Worm (Caenorhabditis elegans) whole organism, late embryonic: ENCODE results near the gene nhx-5.

Source experiments
- C08G9.2 ChIP-seq: sonication (generic microtip); optimal IDR thresholded peaks from 2 replicates; lab custom pipeline; 2016; ENCODE audit warnings: mild to moderate bottlenecking, missing genetic modification characterization, moderate library complexity, missing compliant biosample characterization
- F13H6.1 ChIP-seq: sonication (generic microtip); optimal IDR thresholded peaks from 2 replicates; lab custom pipeline; 2016; ENCODE audit warnings: missing genetic modification characterization, missing compliant biosample characterization
- K02D7.2 ChIP-seq: sonication (generic microtip); optimal IDR thresholded peaks from 2 replicates; lab custom pipeline; 2017; ENCODE audit warnings: mild to moderate bottlenecking, missing genetic modification characterization, missing compliant biosample characterization
- ahr-1 ChIP-seq: sonication (generic microtip); optimal IDR thresholded peaks from 2 replicates; lab custom pipeline; 2016; ENCODE audit warnings: missing genetic modification characterization, missing compliant biosample characterization
- ceh-14 ChIP-seq: sonication (generic microtip); optimal IDR thresholded peaks from 2 replicates; lab custom pipeline; 2016; ENCODE audit warnings: missing genotype, missing genetic modification characterization, missing compliant biosample characterization
- ceh-19 ChIP-seq: fragments of 200-800 bp; sonication (Bioruptor generic); optimal IDR thresholded peaks from 2 replicates; lab custom pipeline; 2018; ENCODE audit warnings: mild to moderate bottlenecking, missing genetic modification characterization, missing compliant biosample characterization
- ceh-22 ChIP-seq: sonication (generic microtip); optimal IDR thresholded peaks from 2 replicates; lab custom pipeline; 2017; ENCODE audit warnings: missing biosample characterization, missing genetic modification characterization
- ceh-24 ChIP-seq: sonication (generic microtip); optimal IDR thresholded peaks from 2 replicates; lab custom pipeline; 2016; ENCODE audit warnings: mild to moderate bottlenecking, missing genetic modification characterization, missing compliant biosample characterization
- ceh-31 ChIP-seq: sonication (generic microtip); optimal IDR thresholded peaks from 2 replicates; lab custom pipeline; 2016; ENCODE audit warnings: missing genetic modification characterization, missing compliant biosample characterization
- ceh-34 ChIP-seq: sonication (generic microtip); optimal IDR thresholded peaks from 2 replicates; lab custom pipeline; 2016; ENCODE audit warnings: mild to moderate bottlenecking, missing genetic modification characterization, missing compliant biosample characterization
- ceh-45 ChIP-seq: fragments of 200-800 bp; sonication (Bioruptor generic); IDR thresholded peaks from 2 replicates; pipeline ENCODE4 v1.3.6; 2022; ENCODE audit warnings: missing genetic modification reagents, missing genetic modification characterization, missing compliant biosample characterization
- ceh-48 ChIP-seq: sonication (generic microtip); optimal IDR thresholded peaks from 2 replicates; lab custom pipeline; 2016; ENCODE audit warnings: missing genetic modification characterization, inconsistent platforms, missing compliant biosample characterization
- ceh-6 ChIP-seq: fragments of 200-800 bp; sonication (Bioruptor generic); optimal IDR thresholded peaks from 2 replicates; lab custom pipeline; 2018; ENCODE audit warnings: mild to moderate bottlenecking, missing genetic modification characterization, missing compliant biosample characterization
- che-1 ChIP-seq: sonication (generic microtip); optimal IDR thresholded peaks from 2 replicates; lab custom pipeline; 2016; ENCODE audit warnings: mild to moderate bottlenecking, missing genetic modification characterization, missing compliant biosample characterization
- elt-2 ChIP-seq: sonication (generic microtip); optimal IDR thresholded peaks from 2 replicates; lab custom pipeline; 2016; ENCODE audit warnings: missing genetic modification reagents, missing genetic modification characterization, missing compliant biosample characterization
- elt-4 ChIP-seq: sonication (generic microtip); optimal IDR thresholded peaks from 2 replicates; lab custom pipeline; 2016; ENCODE audit warnings: missing genetic modification characterization, missing compliant biosample characterization
- fax-1 ChIP-seq: sonication (generic microtip); optimal IDR thresholded peaks from 2 replicates; lab custom pipeline; 2016; ENCODE audit warnings: missing genotype, missing genetic modification characterization, missing compliant biosample characterization
- gmeb-2 ChIP-seq: sonication (generic microtip); optimal IDR thresholded peaks from 2 replicates; lab custom pipeline; 2016; ENCODE audit warnings: missing genetic modification characterization, inconsistent platforms, missing compliant biosample characterization
- hlh-15 ChIP-seq: sonication (generic microtip); optimal IDR thresholded peaks from 2 replicates; lab custom pipeline; 2016; ENCODE audit warnings: missing genetic modification characterization, missing compliant biosample characterization
- hlh-6 ChIP-seq: sonication (generic microtip); optimal IDR thresholded peaks from 2 replicates; lab custom pipeline; 2016; ENCODE audit warnings: missing genotype, missing genetic modification characterization, missing compliant biosample characterization
- lim-6 ChIP-seq: sonication (generic microtip); optimal IDR thresholded peaks from 2 replicates; lab custom pipeline; 2016; ENCODE audit warnings: missing genetic modification characterization, missing compliant biosample characterization
- mec-3 ChIP-seq: sonication (generic microtip); optimal IDR thresholded peaks from 2 replicates; lab custom pipeline; 2016; ENCODE audit warnings: borderline replicate concordance, missing genetic modification characterization, missing compliant biosample characterization
- nfya-1 ChIP-seq: sonication (generic microtip); optimal IDR thresholded peaks from 2 replicates; lab custom pipeline; 2017; ENCODE audit warnings: missing genetic modification characterization, mild to moderate bottlenecking, missing compliant biosample characterization, antibody characterized with exemption, moderate library complexity
- nhr-11 ChIP-seq: fragments of 150-350 bp; optimal IDR thresholded peaks from 2 replicates; lab custom pipeline; 2014; ENCODE audit warnings: missing biosample characterization, missing genetic modification characterization
- pat-9 ChIP-seq: fragments of 200-800 bp; sonication (Bioruptor generic); optimal IDR thresholded peaks from 2 replicates; lab custom pipeline; 2018; ENCODE audit warnings: mild to moderate bottlenecking, missing genetic modification characterization, moderate library complexity, missing compliant biosample characterization
- pha-2 ChIP-seq: sonication (generic microtip); optimal IDR thresholded peaks from 2 replicates; lab custom pipeline; 2017; ENCODE audit warnings: mild to moderate bottlenecking, missing genetic modification characterization, missing compliant biosample characterization
- sox-2 ChIP-seq: fragments of 200-800 bp; sonication (Bioruptor generic); IDR thresholded peaks from 2 replicates; pipeline ENCODE4 v1.3.6; 2022; ENCODE audit warnings: missing genetic modification reagents, missing genetic modification characterization, missing compliant biosample characterization
- sox-4 ChIP-seq: sonication (generic microtip); optimal IDR thresholded peaks from 2 replicates; lab custom pipeline; 2017; ENCODE audit warnings: mild to moderate bottlenecking, missing genetic modification characterization, inconsistent platforms, missing compliant biosample characterization
- tbx-2 ChIP-seq: sonication (generic microtip); optimal IDR thresholded peaks from 2 replicates; lab custom pipeline; 2016; ENCODE audit warnings: missing genetic modification characterization, missing compliant biosample characterization
- tbx-7 ChIP-seq: sonication (generic microtip); optimal IDR thresholded peaks from 2 replicates; lab custom pipeline; 2016; ENCODE audit warnings: missing genotype, missing genetic modification characterization, missing compliant biosample characterization
- ttx-3 ChIP-seq: sonication (generic microtip); optimal IDR thresholded peaks from 2 replicates; lab custom pipeline; 2016; ENCODE audit warnings: missing genetic modification reagents, missing genetic modification characterization, missing compliant biosample characterization
- unc-42 ChIP-seq: sonication (generic microtip); optimal IDR thresholded peaks from 2 replicates; lab custom pipeline; 2016; ENCODE audit warnings: missing genotype, missing genetic modification characterization, missing compliant biosample characterization
- ztf-16 ChIP-seq: sonication (generic microtip); optimal IDR thresholded peaks from 2 replicates; lab custom pipeline; 2017; ENCODE audit warnings: missing genetic modification characterization, missing compliant biosample characterization

Gene nhx-5

ce11 chrX:10555189-10555964 lies 21.4 kb upstream of the nhx-5 start, which contains the start of gene syd-2 (continued):
- peak; percentile 50 for TF ChIP-seq C08G9.2 (tag; lab: Kevin White, UChicago)

ce11 chrX:10556764-10557163 lies 20.0 kb upstream of the nhx-5 start:
- TF ChIP-seq fax-1 (tag; lab: Kevin White, UChicago), result no peak
- no peak for TF ChIP-seq gmeb-2 (tag; lab: Kevin White, UChicago)
- TF ChIP-seq tbx-2 (tag; lab: Kevin White, UChicago), result no peak
- TF ChIP-seq elt-4, result no peak
- no peak for TF ChIP-seq nhr-11
- TF ChIP-seq lim-6 (tag; lab: Kevin White, UChicago), result no peak
- no peak for TF ChIP-seq ceh-14
- no peak for TF ChIP-seq ceh-31 (tag; lab: Kevin White, UChicago)
- no peak for TF ChIP-seq che-1
- TF ChIP-seq ahr-1 (tag; lab: Kevin White, UChicago), result no peak
- TF ChIP-seq nfya-1 (tag; lab: Kevin White, UChicago), result no peak
- TF ChIP-seq ceh-48 (tag; lab: Kevin White, UChicago), result no peak
- no peak for TF ChIP-seq ceh-22 (tag; lab: Kevin White, UChicago)
- no peak for TF ChIP-seq unc-42
- no peak for TF ChIP-seq hlh-6 (tag; lab: Kevin White, UChicago)
- TF ChIP-seq hlh-15 (tag; lab: Kevin White, UChicago), result no peak
- TF ChIP-seq elt-2 (tag; lab: Kevin White, UChicago), result no peak

ce11 chrX:10559203-10559602 lies 17.6 kb upstream of the nhx-5 start, which contains the start of gene F59F5.7:
Gene F59F5.7, plus strand, starts transcription at chrX:10559503.
- TF ChIP-seq ceh-19 (GFP tag; lab: Kevin White, UChicago), result no peak
- TF ChIP-seq pha-2, result no peak
- TF ChIP-seq sox-4 (tag; lab: Kevin White, UChicago), result no peak
- TF ChIP-seq mec-3, result no peak
- no peak for TF ChIP-seq sox-2
- no peak for TF ChIP-seq ttx-3 (tag; lab: Kevin White, UChicago)
- TF ChIP-seq hlh-6 (tag; lab: Kevin White, UChicago), result no peak
- no peak for TF ChIP-seq tbx-7 (tag; lab: Kevin White, UChicago)
- TF ChIP-seq ceh-34 (tag; lab: Kevin White, UChicago), result no peak
- TF ChIP-seq C08G9.2 (tag; lab: Kevin White, UChicago), result no peak
- TF ChIP-seq ceh-6 (GFP tag; lab: Kevin White, UChicago), result no peak
- TF ChIP-seq F13H6.1 (tag; lab: Kevin White, UChicago), result no peak
- no peak for TF ChIP-seq ahr-1 (tag; lab: Kevin White, UChicago)
- no peak for TF ChIP-seq ceh-45
- TF ChIP-seq ceh-24 (tag; lab: Kevin White, UChicago), result no peak
- no peak for TF ChIP-seq K02D7.2 (tag; lab: Kevin White, UChicago)
- TF ChIP-seq pat-9, result no peak
- no peak for TF ChIP-seq ztf-16
- no peak for TF ChIP-seq ceh-31 (tag; lab: Kevin White, UChicago)

- TF ChIP-seq unc-42 (peak; percentile 72), che-1 (no peak)
Observed at ce11 chrX:10566775-10567174, 10.0 kb upstream of the nhx-5 start.
